Fruit fly (Drosophila melanogaster) whole organism: Measurements from ENCODE around the gene RpL40.

Experiments used
- CG8478 ChIP-seq: fragments of >200 bp; optimal IDR thresholded peaks from 2 replicates; lab custom pipeline; 2018; ENCODE audit warnings: inconsistent platforms
- Dll ChIP-seq: fragments of >200 bp; optimal IDR thresholded peaks from 2 replicates; lab custom pipeline; 2017
- EcR ChIP-seq, 2 experiments: fragments of >200 bp; optimal IDR thresholded peaks; 2 replicates each; lab custom pipeline; 2017; ENCODE audit warnings: missing biosample characterization in 2 of 2, missing genetic modification characterization in 2 of 2, missing genetic modification reagents in 2 of 2
- pan ChIP-seq: fragments of >200 bp; optimal IDR thresholded peaks from 2 replicates; lab custom pipeline; 2017
- psq ChIP-seq: fragments of >200 bp; optimal IDR thresholded peaks from 2 replicates; lab custom pipeline; 2017
- usp ChIP-seq: fragments of >200 bp; optimal IDR thresholded peaks from 2 replicates; lab custom pipeline; 2017; ENCODE audit warnings: missing biosample characterization, missing genetic modification characterization, mixed read lengths

The RpL40 gene

DNA sequence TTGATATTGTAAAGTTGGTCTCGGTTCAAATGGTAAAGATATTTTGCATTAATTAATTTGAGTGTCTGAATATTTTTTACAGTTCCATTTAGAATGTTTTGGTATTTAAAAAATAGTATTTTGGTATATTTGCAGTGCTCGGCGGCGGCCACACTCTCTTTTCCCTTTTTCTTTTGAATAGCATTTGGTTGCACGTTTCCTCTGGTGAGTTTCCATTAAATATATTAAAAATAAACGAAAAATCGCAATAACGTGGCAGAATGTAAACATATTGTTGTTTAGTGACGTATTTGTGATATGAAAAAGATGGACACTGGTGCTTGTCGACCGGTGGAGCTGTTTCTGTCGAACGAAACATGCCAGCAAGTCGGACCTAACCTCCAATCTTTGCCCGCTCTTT lies at the start of gene RpL40:
Gene RpL40, plus strand, starts transcription at position 154 of the 400 bp plus-strand sequence.
- TF ChIP-seq EcR (GFP tag; optimal IDR thresholded peaks at IDR 0.05; lab: Kevin White, UChicago) (no peak), psq (no peak), Dll (lab: Kevin White, UChicago) (no peak), usp (GFP tag; lab: Kevin White, UChicago) (no peak), CG8478 (no peak), pan (lab: Kevin White, UChicago) (no peak)

DNA sequence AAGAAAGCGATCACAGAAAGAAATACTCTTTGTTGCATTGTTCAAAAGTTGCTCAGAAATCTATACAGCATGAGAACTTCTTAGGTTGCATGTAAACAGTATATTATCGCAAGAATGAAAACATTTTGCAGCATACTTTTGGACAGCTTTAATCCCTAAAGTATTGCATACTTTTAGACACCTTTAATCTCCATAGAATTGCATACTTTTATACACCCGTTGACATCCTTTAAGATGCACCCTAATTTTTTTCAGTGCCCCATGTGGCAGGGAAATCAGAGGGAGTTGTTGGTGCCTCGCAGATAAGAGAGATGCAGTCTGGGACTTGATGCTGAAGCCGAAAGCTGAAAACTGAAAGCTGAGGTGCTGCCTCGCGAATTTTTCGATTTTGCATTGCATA lies 48.1 kb upstream of the RpL40 start:
- TF ChIP-seq Dll (lab: Kevin White, UChicago): no peak
- TF ChIP-seq usp (GFP tag; lab: Kevin White, UChicago): no peak
- TF ChIP-seq pan (lab: Kevin White, UChicago): no peak
- no peak for TF ChIP-seq EcR (GFP tag; optimal IDR thresholded peaks at IDR 0.05; lab: Kevin White, UChicago)
- TF ChIP-seq psq: no peak
- no peak for TF ChIP-seq CG8478

DNA sequence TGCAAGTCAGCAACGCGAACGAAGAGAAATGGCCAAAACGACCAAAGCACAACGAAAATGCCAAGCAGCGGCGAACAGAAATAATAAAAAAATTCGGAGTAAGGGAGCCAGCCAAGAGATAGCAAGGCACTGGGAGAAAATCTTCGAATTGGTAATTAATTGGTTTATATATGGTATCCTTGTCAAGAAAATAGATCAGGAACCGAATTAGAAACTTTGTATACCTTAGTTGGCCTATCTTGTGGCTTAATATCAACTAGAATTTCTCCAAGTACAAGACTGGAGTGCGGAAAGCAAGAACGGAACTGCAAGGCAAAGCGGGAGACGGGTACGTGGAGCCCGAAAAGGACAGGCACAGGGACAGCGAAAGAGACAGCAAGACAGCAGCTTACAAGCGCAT lies 47.5 kb upstream of the RpL40 start:
- TF ChIP-seq psq (no peak), usp (GFP tag; lab: Kevin White, UChicago) (no peak), CG8478 (no peak), Dll (lab: Kevin White, UChicago) (no peak), EcR (GFP tag; optimal IDR thresholded peaks at IDR 0.05; lab: Kevin White, UChicago) (no peak), pan (lab: Kevin White, UChicago) (no peak)

DNA sequence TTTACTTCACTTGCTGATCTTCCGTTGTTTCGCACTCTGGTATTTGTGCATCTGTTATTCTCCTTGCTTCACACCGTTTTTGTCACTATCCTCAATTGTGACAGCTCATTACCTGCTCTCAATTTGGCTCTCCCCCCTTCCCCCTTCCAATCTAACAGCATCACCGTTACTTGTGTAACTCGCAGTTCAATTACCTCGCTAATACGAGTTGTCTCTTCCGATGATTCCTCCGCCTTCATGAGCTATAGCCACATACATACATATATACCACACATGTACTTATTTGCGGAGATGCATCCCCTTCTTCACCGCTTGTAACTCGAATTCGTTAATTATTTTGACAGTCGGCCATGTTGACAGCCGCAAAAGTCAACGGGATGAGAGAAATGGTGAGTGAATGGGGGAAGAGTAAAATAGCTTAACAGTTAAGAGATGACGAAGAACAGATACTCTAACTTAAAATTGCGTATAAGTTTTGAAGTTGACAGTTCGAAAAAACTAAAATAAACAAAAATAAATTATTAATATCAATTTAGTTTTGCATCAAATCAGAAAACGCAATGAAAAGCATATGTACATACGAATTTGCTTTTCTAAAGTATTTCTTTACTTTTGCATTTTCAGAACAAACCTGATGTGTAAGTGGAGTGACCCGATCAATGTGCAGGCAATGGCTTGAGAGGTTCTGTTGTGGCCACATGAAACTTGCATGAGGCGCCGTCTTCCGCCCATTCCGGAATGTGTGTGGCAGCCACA lies 42.1 kb upstream of the RpL40 start:
- TF ChIP-seq Dll (lab: Kevin White, UChicago) (no peak), pan (lab: Kevin White, UChicago) (no peak), psq (no peak), EcR (GFP tag; optimal IDR thresholded peaks at IDR 0.05; lab: Kevin White, UChicago) (no peak), usp (GFP tag; lab: Kevin White, UChicago) (no peak), CG8478 (no peak)

- TF ChIP-seq EcR (GFP tag; optimal IDR thresholded peaks at IDR 0.05; lab: Kevin White, UChicago) (no peak), usp (GFP tag; lab: Kevin White, UChicago) (no peak), pan (lab: Kevin White, UChicago) (no peak), Dll (lab: Kevin White, UChicago) (no peak), CG8478 (no peak), psq (no peak)
Observed at dm6 chr2L:4187631-4188173, 39.8 kb upstream of the RpL40 start, which contains the start of the genes Tbcc and lectin-24Db. TSS of gene Tbcc (minus strand) at chr2L:4187793. TSS of gene lectin-24Db (plus strand) at chr2L:4188123.

- no peak for TF ChIP-seq psq
- no peak for TF ChIP-seq pan (lab: Kevin White, UChicago)
- no peak for TF ChIP-seq EcR (GFP tag; optimal IDR thresholded peaks at IDR 0.05; lab: Kevin White, UChicago)
- no peak for TF ChIP-seq Dll (lab: Kevin White, UChicago)
- TF ChIP-seq usp (GFP tag; lab: Kevin White, UChicago): no peak
Observed at dm6 chr2L:4195672-4196281, 31.7 kb upstream of the RpL40 start.

- TF ChIP-seq Dll (lab: Kevin White, UChicago): no peak
- TF ChIP-seq EcR (GFP tag; optimal IDR thresholded peaks at IDR 0.05; lab: Kevin White, UChicago): no peak
- no peak for TF ChIP-seq CG8478
- TF ChIP-seq usp (GFP tag; lab: Kevin White, UChicago): no peak
- no peak for TF ChIP-seq psq
- no peak for TF ChIP-seq pan (lab: Kevin White, UChicago)
Observed at dm6 chr2L:4196347-4197142, 31.0 kb upstream of the RpL40 start.

DNA sequence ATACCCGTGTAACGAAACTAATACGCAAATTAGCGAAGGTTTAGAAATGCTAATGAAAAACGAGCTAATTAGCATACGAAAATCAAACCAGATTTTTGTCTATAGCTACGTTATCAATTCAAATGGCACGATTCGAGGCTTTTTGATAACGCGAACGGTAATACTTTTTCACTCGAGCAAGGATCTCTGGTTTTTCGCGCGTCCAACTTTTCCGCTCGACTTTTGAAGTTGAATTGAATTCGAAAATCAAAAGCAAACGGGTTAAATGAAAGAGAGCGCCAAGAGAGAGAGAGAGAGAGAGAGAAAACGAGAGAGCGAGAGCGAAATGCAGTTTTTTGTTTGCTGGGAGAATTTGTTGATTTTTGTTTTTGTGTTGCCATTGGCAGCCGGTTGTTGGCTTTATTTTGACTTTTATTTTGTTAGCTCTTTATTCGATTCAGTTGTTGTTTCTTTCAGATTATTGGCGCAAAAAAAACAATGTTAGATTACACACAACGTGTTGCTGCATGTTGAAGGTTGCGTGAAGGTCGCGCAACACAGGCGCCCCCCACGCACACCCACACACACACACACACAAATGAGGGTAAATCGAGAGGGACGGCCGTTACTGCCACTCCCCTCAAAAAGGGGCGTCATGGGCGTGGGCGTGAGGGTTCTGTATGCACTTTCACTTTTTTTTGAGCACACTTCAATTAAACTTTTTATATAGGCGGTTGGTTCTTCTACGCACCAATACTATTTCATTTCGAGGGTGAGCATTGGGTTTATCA lies 30.2 kb upstream of the RpL40 start:
- TF ChIP-seq pan (lab: Kevin White, UChicago): no peak
- TF ChIP-seq psq: no peak
- TF ChIP-seq CG8478: no peak
- no peak for TF ChIP-seq usp (GFP tag; lab: Kevin White, UChicago)
- no peak for TF ChIP-seq EcR (GFP tag; optimal IDR thresholded peaks at IDR 0.05; lab: Kevin White, UChicago)
- TF ChIP-seq Dll (lab: Kevin White, UChicago): no peak

- no peak for TF ChIP-seq Dll (lab: Kevin White, UChicago)
- no peak for TF ChIP-seq usp (GFP tag; lab: Kevin White, UChicago)
- TF ChIP-seq psq: no peak
- TF ChIP-seq EcR (GFP tag; optimal IDR thresholded peaks at IDR 0.05; lab: Kevin White, UChicago): no peak
- no peak for TF ChIP-seq CG8478
- TF ChIP-seq pan (lab: Kevin White, UChicago): no peak
Observed at dm6 chr2L:4197913-4198319, 29.6 kb upstream of the RpL40 start, which contains the start of gene Naprt. TSS of gene Naprt (minus strand) at chr2L:4198071.

dm6 chr2L:4211335-4211753 lies 16.2 kb upstream of the RpL40 start:
- TF ChIP-seq Dll (lab: Kevin White, UChicago): no peak
- no peak for TF ChIP-seq pan (lab: Kevin White, UChicago)
- TF ChIP-seq usp (GFP tag; lab: Kevin White, UChicago): no peak
- no peak for TF ChIP-seq psq
- no peak for TF ChIP-seq CG8478
- no peak for TF ChIP-seq EcR (GFP tag; optimal IDR thresholded peaks at IDR 0.05; lab: Kevin White, UChicago)
